Worm (Caenorhabditis elegans) whole organism, L4 larva: ENCODE data around the gene lact-5.

ENCODE experiments used
- fos-1 ChIP-seq: fragments of 150-350 bp; optimal IDR thresholded peaks from 2 replicates; lab custom pipeline; 2014; ENCODE audit warnings: missing biosample characterization, missing genetic modification characterization
- lin-15B ChIP-seq: fragments of 150-350 bp; sonication (generic microtip); optimal IDR thresholded peaks from 3 replicates; lab custom pipeline; 2014; ENCODE audit warnings: missing biosample characterization, missing genetic modification characterization
- mdl-1 ChIP-seq, 2 experiments: fragments of 150-350 bp in 1 of 2; sonication (generic microtip) in 1 of 2; optimal IDR thresholded peaks; 2 replicates each; lab custom pipeline; 2014 to 2017; ENCODE audit warnings: missing biosample characterization in 2 of 2, missing genetic modification characterization in 2 of 2
- mep-1 ChIP-seq: fragments of 150-350 bp; sonication (generic microtip); optimal IDR thresholded peaks from 3 replicates; lab custom pipeline; 2014; ENCODE audit warnings: missing biosample characterization, missing genetic modification characterization
- snpc-4 ChIP-seq: fragments of 150-350 bp; optimal IDR thresholded peaks from 2 replicates; lab custom pipeline; 2014; ENCODE audit warnings: missing biosample characterization, missing genetic modification characterization
- ztf-11 ChIP-seq: fragments of 150-350 bp; optimal IDR thresholded peaks from 2 replicates; lab custom pipeline; 2014; ENCODE audit warnings: missing biosample characterization, missing genetic modification characterization

- TF ChIP-seq mep-1: no peak
- TF ChIP-seq lin-15B (tag; lab: Kevin White, UChicago): no peak
- no peak for TF ChIP-seq ztf-11 (tag; lab: Kevin White, UChicago)
- no peak for TF ChIP-seq mdl-1 (tag; optimal IDR thresholded peaks at IDR 0.05; lab: Kevin White, UChicago)
- TF ChIP-seq fos-1 (tag; lab: Kevin White, UChicago): no peak
- TF ChIP-seq snpc-4 (tag; lab: Kevin White, UChicago): no peak
These were observed 50.3 kb downstream of the lact-5 start, which contains the start of gene F26G1.5 for ce11 chrII:4771282-4771681.
